Fruit fly (Drosophila melanogaster) S2 (cell line): Measurements from ENCODE around the gene CG13465.

Source experiments
- CG8478 ChIP-seq: fragments of >200 bp; optimal IDR thresholded peaks from 2 replicates; lab custom pipeline; 2018
- CTCF ChIP-seq, 2 experiments: fragments of >200 bp; optimal IDR thresholded peaks; 2 replicates each; lab custom pipeline; 2018

dm6 chr3L:14974513-14974912, 30.4 kb upstream of the CG13465 start, which contains the start of gene Ocho:
- TF ChIP-seq CG8478 = no peak
- no peak for TF ChIP-seq CTCF (optimal IDR thresholded peaks at IDR 0.05; lab: Kevin White, UChicago)
